Fruit fly (Drosophila melanogaster): ENCODE measurements around the gene Kots.

dm6 chr3R:13956809-13957351 is 7.1 kb downstream of the Kots start:
- TF ChIP-seq dysf (GFP tag; IDR thresholded peaks at IDR 0.05): no peak
- no peak for TF ChIP-seq sc (optimal IDR thresholded peaks at IDR 0.05)
- TF ChIP-seq sc (GFP tag; optimal IDR thresholded peaks at IDR 0.05): no peak
- TF ChIP-seq rib (GFP tag; IDR thresholded peaks at IDR 0.05): no peak
- no peak for TF ChIP-seq NC2α (GFP tag; optimal IDR thresholded peaks at IDR 0.05)
- no peak for TF ChIP-seq mirr (GFP tag; optimal IDR thresholded peaks at IDR 0.05)
- TF ChIP-seq CG11560 (tag; IDR thresholded peaks at IDR 0.05): no peak
- no peak for TF ChIP-seq Hr78 (GFP tag; optimal IDR thresholded peaks at IDR 0.05)
- TF ChIP-seq Ssrp (tag; optimal IDR thresholded peaks at IDR 0.05): no peak
- no peak for TF ChIP-seq Atf3 (GFP tag; optimal IDR thresholded peaks at IDR 0.05)
- no peak for TF ChIP-seq CG18476 (GFP tag; optimal IDR thresholded peaks at IDR 0.05)
- TF ChIP-seq danr (GFP tag; IDR thresholded peaks at IDR 0.05): no peak
